Fruit fly (Drosophila melanogaster) whole organism, embryonic: ENCODE data around the gene CG8326.

ENCODE experiments used
- CG11085 ChIP-seq: fragments of 200-800 bp; sonication (Bioruptor generic); IDR thresholded peaks from 2 replicates; pipeline ENCODE4 v1.3.6; 2022; ENCODE audit warnings: missing biosample characterization, missing genetic modification characterization
- CG11398 ChIP-seq: fragments of 200-800 bp; sonication (Bioruptor generic); optimal IDR thresholded peaks from 2 replicates; lab custom pipeline; 2016; ENCODE audit warnings: missing biosample characterization, missing genetic modification characterization
- CG11504 ChIP-seq: fragments of 200-800 bp; sonication (Bioruptor generic); optimal IDR thresholded peaks from 3 replicates; lab custom pipeline; 2019; ENCODE audit warnings: missing biosample characterization, mild to moderate bottlenecking, missing genetic modification characterization, moderate library complexity
- CG14014 ChIP-seq: fragments of 200-800 bp; sonication (Bioruptor generic); IDR thresholded peaks from 2 replicates; pipeline ENCODE4 v1.3.6; 2022; ENCODE audit warnings: missing biosample characterization, missing genetic modification characterization
- CG14710 ChIP-seq: fragments of 200-800 bp; sonication (Bioruptor generic); optimal IDR thresholded peaks from 3 replicates; lab custom pipeline; 2019; ENCODE audit warnings: missing biosample characterization, mild to moderate bottlenecking, missing genetic modification characterization, moderate library complexity
- CG15601 ChIP-seq: fragments of 200-800 bp; sonication (Bioruptor generic); optimal IDR thresholded peaks from 3 replicates; lab custom pipeline; 2019; ENCODE audit warnings: missing biosample characterization, mild to moderate bottlenecking, missing genetic modification characterization, moderate library complexity
- CG2116 ChIP-seq: fragments of 200-800 bp; sonication (Bioruptor generic); optimal IDR thresholded peaks from 3 replicates; lab custom pipeline; 2018; ENCODE audit warnings: missing biosample characterization, mild to moderate bottlenecking, missing genetic modification characterization
- CG2129 ChIP-seq: fragments of 200-800 bp; sonication (Bioruptor generic); IDR thresholded peaks from 2 replicates; pipeline ENCODE4 v1.3.6; 2022; ENCODE audit warnings: missing biosample characterization, missing genetic modification characterization; ENCODE audit not compliant: partially characterized antibody
- CG2875 ChIP-seq: fragments of 200-800 bp; sonication (Bioruptor generic); optimal IDR thresholded peaks from 2 replicates; lab custom pipeline; 2017; ENCODE audit warnings: missing biosample characterization, mild to moderate bottlenecking, missing genetic modification characterization, missing genetic modification reagents
- CG2889 ChIP-seq: fragments of 200-800 bp; sonication (Bioruptor generic); IDR thresholded peaks from 3 replicates; pipeline ENCODE4 v1.3.6; 2022; ENCODE audit warnings: missing biosample characterization, missing genetic modification characterization
- CG30403 ChIP-seq: fragments of 200-800 bp; sonication (Bioruptor generic); optimal IDR thresholded peaks from 3 replicates; lab custom pipeline; 2016; ENCODE audit warnings: missing biosample characterization, missing genetic modification characterization
- CG31441 ChIP-seq: fragments of 200-800 bp; sonication (Bioruptor generic); IDR thresholded peaks from 2 replicates; pipeline ENCODE4 v1.3.6; 2022; ENCODE audit warnings: missing biosample characterization, missing genetic modification characterization
- CG42726 ChIP-seq: fragments of 200-800 bp; sonication (Bioruptor generic); IDR thresholded peaks from 2 replicates; pipeline ENCODE4 v1.3.6; 2022; ENCODE audit warnings: missing biosample characterization, missing genetic modification characterization; ENCODE audit not compliant: partially characterized antibody
- CG4617 ChIP-seq: fragments of 200-800 bp; sonication (Bioruptor generic); optimal IDR thresholded peaks from 3 replicates; lab custom pipeline; 2016; ENCODE audit warnings: missing biosample characterization, missing genetic modification characterization, borderline replicate concordance
- CG6175 ChIP-seq: fragments of 200-800 bp; sonication (Bioruptor generic); IDR thresholded peaks from 3 replicates; pipeline ENCODE4 v1.3.6; 2022; ENCODE audit warnings: missing biosample characterization, missing genetic modification characterization
- CG6272 ChIP-seq: fragments of 200-800 bp; sonication (Bioruptor generic); IDR thresholded peaks from 2 replicates; pipeline ENCODE4 v1.3.6; 2022; ENCODE audit warnings: missing biosample characterization, missing genetic modification characterization
- CG6654 ChIP-seq: fragments of 200-800 bp; sonication (Bioruptor generic); optimal IDR thresholded peaks from 2 replicates; lab custom pipeline; 2017; ENCODE audit warnings: missing biosample characterization, mild to moderate bottlenecking, missing genetic modification characterization
- CG6683 ChIP-seq: fragments of 200-800 bp; sonication (Bioruptor generic); optimal IDR thresholded peaks from 2 replicates; lab custom pipeline; 2017; ENCODE audit warnings: missing biosample characterization, mild to moderate bottlenecking, missing genetic modification characterization, missing genetic modification reagents
- CG9727 ChIP-seq: fragments of 200-800 bp; sonication (Bioruptor generic); optimal IDR thresholded peaks from 3 replicates; lab custom pipeline; 2017; ENCODE audit warnings: missing biosample characterization, mild to moderate bottlenecking, missing genetic modification characterization
- Chrac-16 ChIP-seq: fragments of 200-800 bp; sonication (Bioruptor generic); optimal IDR thresholded peaks from 3 replicates; lab custom pipeline; 2016; ENCODE audit warnings: missing biosample characterization, missing genetic modification characterization
- D19B ChIP-seq: fragments of 200-800 bp; sonication (Bioruptor generic); optimal IDR thresholded peaks from 2 replicates; lab custom pipeline; 2017; ENCODE audit warnings: missing biosample characterization, mild to moderate bottlenecking, missing genetic modification characterization
- Deaf1 ChIP-seq: fragments of 200-800 bp; optimal IDR thresholded peaks from 3 replicates; lab custom pipeline; 2019; ENCODE audit warnings: missing biosample characterization, mild to moderate bottlenecking, missing genetic modification characterization, moderate library complexity
- Dek ChIP-seq: fragments of 200-800 bp; sonication (Bioruptor generic); optimal IDR thresholded peaks from 3 replicates; lab custom pipeline; 2019; ENCODE audit warnings: missing biosample characterization, mild to moderate bottlenecking, missing genetic modification characterization, moderate library complexity
- Dfd ChIP-seq, 2 experiments: fragments of >200 bp; optimal IDR thresholded peaks; 2 replicates each; lab custom pipeline; 2017; ENCODE audit warnings: missing biosample characterization in 2 of 2, missing genetic modification characterization in 2 of 2
- Dip2 ChIP-seq: fragments of 200-800 bp; sonication (Bioruptor generic); IDR thresholded peaks from 2 replicates; pipeline ENCODE4 v1.3.6; 2022; ENCODE audit warnings: missing biosample characterization, missing genetic modification characterization
- Dp ChIP-seq: fragments of 200-800 bp; sonication (Bioruptor generic); optimal IDR thresholded peaks from 2 replicates; lab custom pipeline; 2018; ENCODE audit warnings: missing biosample characterization, mild to moderate bottlenecking, missing genetic modification characterization, moderate library complexity
- Hand ChIP-seq: fragments of 200-800 bp; sonication (Bioruptor generic); optimal IDR thresholded peaks from 2 replicates; lab custom pipeline; 2017; ENCODE audit warnings: mild to moderate bottlenecking, missing biosample characterization, missing genetic modification reagents, missing genetic modification characterization
- Mrtf ChIP-seq: fragments of 200-800 bp; sonication (Bioruptor generic); IDR thresholded peaks from 3 replicates; pipeline ENCODE4 v1.3.6; 2022; ENCODE audit warnings: missing biosample characterization, missing genetic modification characterization
- Nf-YC ChIP-seq: fragments of 200-800 bp; optimal IDR thresholded peaks from 3 replicates; lab custom pipeline; 2019; ENCODE audit warnings: missing biosample characterization, mild to moderate bottlenecking, missing genetic modification characterization, moderate library complexity
- Taf1 ChIP-seq: fragments of 200-800 bp; sonication (Bioruptor generic); IDR thresholded peaks from 2 replicates; pipeline ENCODE4 v1.3.6; 2022; ENCODE audit warnings: missing biosample characterization, missing genetic modification characterization
- Trl ChIP-seq, 3 experiments: fragments of >200 bp in 2 of 3; fragments of 200-800 bp in 1 of 3; sonication (Bioruptor generic) in 1 of 3; optimal IDR thresholded peaks; 2 replicates in 1 of 3; 3 replicates in 2 of 3; lab custom pipeline; 2016 to 2017; ENCODE audit warnings: missing biosample characterization in 1 of 3, missing genetic modification characterization in 1 of 3
- Vsx1 ChIP-seq: fragments of 200-800 bp; sonication (Bioruptor generic); optimal IDR thresholded peaks from 2 replicates; lab custom pipeline; 2017; ENCODE audit warnings: missing biosample characterization, mild to moderate bottlenecking, missing genetic modification characterization, missing genetic modification reagents
- ash1 ChIP-seq: fragments of 200-800 bp; sonication (Bioruptor generic); optimal IDR thresholded peaks from 2 replicates; lab custom pipeline; 2018; ENCODE audit warnings: missing biosample characterization, mild to moderate bottlenecking, missing genetic modification characterization
- cato ChIP-seq: fragments of 200-800 bp; sonication (Bioruptor generic); optimal IDR thresholded peaks from 2 replicates; lab custom pipeline; 2016; ENCODE audit warnings: missing biosample characterization, missing genetic modification characterization, borderline replicate concordance
- cg ChIP-seq: fragments of 200-800 bp; sonication (Bioruptor generic); optimal IDR thresholded peaks from 3 replicates; lab custom pipeline; 2019; ENCODE audit warnings: missing biosample characterization, mild to moderate bottlenecking, missing genetic modification characterization, moderate library complexity
- en ChIP-seq: fragments of 200-800 bp; sonication (Bioruptor generic); optimal IDR thresholded peaks from 2 replicates; lab custom pipeline; 2016; ENCODE audit warnings: missing biosample characterization, missing genetic modification characterization
- eyg ChIP-seq: fragments of 200-800 bp; sonication (Bioruptor generic); optimal IDR thresholded peaks from 3 replicates; lab custom pipeline; 2016; ENCODE audit warnings: missing biosample characterization, missing genetic modification characterization
- gro ChIP-seq: fragments of 200-800 bp; sonication (Bioruptor generic); optimal IDR thresholded peaks from 2 replicates; lab custom pipeline; 2016; ENCODE audit warnings: missing biosample characterization, missing genetic modification characterization
- lab ChIP-seq: fragments of 200-800 bp; sonication (Bioruptor generic); optimal IDR thresholded peaks from 3 replicates; lab custom pipeline; 2017; ENCODE audit warnings: missing biosample characterization, missing genetic modification characterization, mild to moderate bottlenecking, moderate library complexity, missing genetic modification reagents
- mld ChIP-seq: fragments of 200-800 bp; sonication (Bioruptor generic); IDR thresholded peaks from 3 replicates; pipeline ENCODE4 v1.3.6; 2022; ENCODE audit warnings: missing biosample characterization, missing genetic modification characterization; ENCODE audit not compliant: partially characterized antibody
- nom ChIP-seq: fragments of 200-800 bp; sonication (Bioruptor generic); optimal IDR thresholded peaks from 2 replicates; lab custom pipeline; 2017; ENCODE audit warnings: missing biosample characterization, missing genetic modification characterization, mild to moderate bottlenecking, moderate library complexity, missing genetic modification reagents
- otp ChIP-seq: fragments of 200-800 bp; sonication (Bioruptor generic); IDR thresholded peaks from 3 replicates; pipeline ENCODE4, ENCODE4 v1.3.6; 2022; ENCODE audit warnings: missing biosample characterization, missing genetic modification characterization
- pho ChIP-seq: fragments of 200-800 bp; sonication (Bioruptor generic); optimal IDR thresholded peaks from 2 replicates; lab custom pipeline; 2016; ENCODE audit warnings: missing biosample characterization, missing genetic modification characterization
- pros ChIP-seq: fragments of 200-800 bp; sonication (Bioruptor generic); optimal IDR thresholded peaks from 3 replicates; lab custom pipeline; 2019; ENCODE audit warnings: missing biosample characterization, mild to moderate bottlenecking, missing genetic modification characterization, moderate library complexity
- sisA ChIP-seq: fragments of 200-800 bp; sonication (Bioruptor generic); IDR thresholded peaks from 2 replicates; pipeline ENCODE4 v1.3.6; 2022; ENCODE audit warnings: missing biosample characterization, missing genetic modification characterization
- slp2 ChIP-seq: fragments of 200-800 bp; sonication (Bioruptor generic); optimal IDR thresholded peaks from 2 replicates; lab custom pipeline; 2016; ENCODE audit warnings: missing biosample characterization, missing genetic modification characterization
- tio ChIP-seq: fragments of 200-800 bp; sonication (Bioruptor generic); optimal IDR thresholded peaks from 2 replicates; lab custom pipeline; 2017; ENCODE audit warnings: missing biosample characterization, missing genetic modification characterization, inconsistent platforms
- trh ChIP-seq: fragments of 200-800 bp; sonication (Bioruptor generic); optimal IDR thresholded peaks from 2 replicates; lab custom pipeline; 2016; ENCODE audit warnings: missing biosample characterization, missing genetic modification characterization
- unpg ChIP-seq: fragments of 200-800 bp; sonication (Bioruptor generic); optimal IDR thresholded peaks from 3 replicates; lab custom pipeline; 2018; ENCODE audit warnings: missing biosample characterization, mild to moderate bottlenecking, missing genetic modification characterization, moderate library complexity
- zfh1 ChIP-seq: fragments of 200-800 bp; sonication (Bioruptor generic); IDR thresholded peaks from 3 replicates; pipeline ENCODE4 v1.3.6; 2022; ENCODE audit warnings: missing biosample characterization, missing genetic modification characterization

Gene CG8326

DNA sequence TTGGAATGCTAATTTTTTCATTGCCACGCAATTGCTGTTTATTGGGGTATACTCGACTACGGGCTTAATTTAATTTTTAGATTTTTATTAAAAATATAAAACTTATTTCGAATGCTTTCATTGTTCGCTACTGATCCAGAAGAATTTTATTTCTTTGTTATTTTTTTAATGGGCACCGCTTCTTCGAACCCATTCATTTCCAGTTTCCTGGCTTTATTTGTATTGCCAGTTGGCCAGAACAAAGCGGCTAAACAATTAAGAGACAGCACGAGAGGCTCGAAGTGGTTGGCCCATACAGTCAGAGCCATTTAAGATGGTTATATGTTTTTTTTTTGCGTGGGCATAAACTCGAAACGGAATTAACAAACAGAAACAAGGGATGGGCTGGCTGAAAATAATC, 33.5 kb downstream of the CG8326 start (continued):
- peak; percentile 87 for TF ChIP-seq CG14014 (GFP tag; lab: Robert Waterston, UW)
- TF ChIP-seq tio: no peak
- peak; percentile 98 for TF ChIP-seq D19B (GFP tag; lab: Kevin White, UChicago)
- peak; percentile 74 for TF ChIP-seq CG6272 (GFP tag; lab: Robert Waterston, UW)
- peak; percentile 82 for TF ChIP-seq zfh1
- peak; percentile 34 for TF ChIP-seq nom (GFP tag; lab: Kevin White, UChicago)
- TF ChIP-seq CG6654: peak; percentile 41
- peak; percentile 12 for TF ChIP-seq slp2 (GFP tag; lab: Kevin White, UChicago)
- TF ChIP-seq ash1 (GFP tag; lab: Kevin White, UChicago): no peak
- no peak for TF ChIP-seq mld (GFP tag; lab: Robert Waterston, UW)
- TF ChIP-seq CG11504: peak; percentile 84
- peak; percentile 79 for TF ChIP-seq CG30403
- TF ChIP-seq Taf1: peak; percentile 75
- peak; percentile 72; the same call in 2 of the 3 replicates for TF ChIP-seq Mrtf
- TF ChIP-seq unpg: peak; percentile 71
- peak; percentile 51 for TF ChIP-seq pho (GFP tag; lab: Kevin White, UChicago)
- TF ChIP-seq CG2116 (GFP tag; lab: Kevin White, UChicago): peak; percentile 32
- TF ChIP-seq CG31441: peak; percentile 77
- TF ChIP-seq trh (GFP tag; lab: Kevin White, UChicago): peak; percentile 67
- TF ChIP-seq Chrac-16: peak; percentile 60
- peak; percentile 80 for TF ChIP-seq CG9727 (GFP tag; lab: Kevin White, UChicago)
- no peak for TF ChIP-seq cg (GFP tag; lab: Kevin White, UChicago)
- no peak for TF ChIP-seq CG42726 (GFP tag; lab: Robert Waterston, UW)
- peak; percentile 75 for TF ChIP-seq Dek (tag; lab: Kevin White, UChicago)
- peak; percentile 54 for TF ChIP-seq Hand
- TF ChIP-seq cato: peak; percentile 32
- TF ChIP-seq CG2875 (GFP tag; lab: Kevin White, UChicago): peak; percentile 18
- peak; percentile 39 for TF ChIP-seq CG15601 (tag; lab: Kevin White, UChicago)
- peak; percentile 36 for TF ChIP-seq CG14710
- peak; percentile 90 for TF ChIP-seq lab (GFP tag; lab: Kevin White, UChicago)
- TF ChIP-seq otp: peak; percentile 77
- TF ChIP-seq CG6175: peak; percentile 69; the same call in 2 of the 3 replicates
- TF ChIP-seq gro: peak; percentile 67
- no peak for TF ChIP-seq Dip2 (GFP tag; lab: Robert Waterston, UW)
- no peak for TF ChIP-seq Nf-YC (tag; lab: Kevin White, UChicago)
- TF ChIP-seq CG4617 (GFP tag; lab: Kevin White, UChicago): peak; percentile 10
- peak; percentile 82 for TF ChIP-seq CG2889 (GFP tag; lab: Robert Waterston, UW)
- TF ChIP-seq pros: no peak
- TF ChIP-seq Vsx1 (GFP tag; lab: Kevin White, UChicago): no peak
- no peak for TF ChIP-seq CG2129 (GFP tag; lab: Robert Waterston, UW)
- peak; percentile 70 for TF ChIP-seq sisA (GFP tag; lab: Robert Waterston, UW)
- TF ChIP-seq CG11398: no peak
- TF ChIP-seq CG6683: peak; percentile 62
- TF ChIP-seq Trl (optimal IDR thresholded peaks at IDR 0.05; lab: Kevin White, UChicago): no peak
- TF ChIP-seq Trl (GFP tag; optimal IDR thresholded peaks at IDR 0.05; lab: Kevin White, UChicago): peak; percentile 41
- TF ChIP-seq CG11085 (GFP tag; lab: Robert Waterston, UW): peak; percentile 77
- peak; percentile 50 for TF ChIP-seq Deaf1
- no peak for TF ChIP-seq en
- TF ChIP-seq eyg (GFP tag; lab: Kevin White, UChicago): no peak
- TF ChIP-seq Dp (GFP tag; lab: Kevin White, UChicago): no peak
- TF ChIP-seq Dfd (GFP tag; optimal IDR thresholded peaks at IDR 0.05; lab: Kevin White, UChicago): no peak
